Worm (Caenorhabditis elegans): ENCODE measurements around the gene C17F4.11.

The C17F4.11 gene

ce11 chrII:3259254-3259653, 22.0 kb downstream of the C17F4.11 start, which contains the start of gene gcy-19:
Gene gcy-19, minus strand, starts transcription at chrII:3259354.
- TF ChIP-seq F10E7.11 (tag; optimal IDR thresholded peaks at IDR 0.05) (no peak), mcd-1 (GFP tag; IDR thresholded peaks at IDR 0.05) (no peak), madf-3 (GFP tag; IDR thresholded peaks at IDR 0.05) (no peak)

- TF ChIP-seq rpc-1 (optimal IDR thresholded peaks at IDR 0.05) (no peak), rpc-1 (tag; optimal IDR thresholded peaks at IDR 0.05) (peak; percentile 33), xnd-1 (tag; optimal IDR thresholded peaks at IDR 0.05) (no peak)
Observed at ce11 chrII:3262504-3262903, 25.2 kb downstream of the C17F4.11 start, which contains the start of gene F02E11.2. Gene F02E11.2, plus strand, starts transcription at chrII:3262804.

ce11 chrII:3264704-3265103, 27.4 kb downstream of the C17F4.11 start:
- no peak for TF ChIP-seq madf-6 (GFP tag; IDR thresholded peaks at IDR 0.05)
- no peak for TF ChIP-seq rcor-1 (GFP tag; IDR thresholded peaks at IDR 0.05)
- TF ChIP-seq rpc-1 (optimal IDR thresholded peaks at IDR 0.05) = no peak
- peak; percentile 58 for TF ChIP-seq rpc-1 (tag; optimal IDR thresholded peaks at IDR 0.05)
- no peak for TF ChIP-seq ztf-26 (tag; optimal IDR thresholded peaks at IDR 0.05)
- peak; percentile 44 for TF ChIP-seq B0261.1 (tag; optimal IDR thresholded peaks at IDR 0.05)
- TF ChIP-seq chd-7 (tag; optimal IDR thresholded peaks at IDR 0.05) = no peak
- TF ChIP-seq ztf-6 (GFP tag; IDR thresholded peaks at IDR 0.05) = no peak
- TF ChIP-seq tbp1 (GFP tag; optimal IDR thresholded peaks at IDR 0.05) = peak; percentile 67

- TF ChIP-seq zim-3 (tag; optimal IDR thresholded peaks at IDR 0.05) (no peak), F57A8.1 (GFP tag; optimal IDR thresholded peaks at IDR 0.05) (no peak), F52B5.7 (tag; optimal IDR thresholded peaks at IDR 0.05) (no peak), fkh-3 (tag; optimal IDR thresholded peaks at IDR 0.05) (no peak), nhr-120 (GFP tag; IDR thresholded peaks at IDR 0.05) (no peak), C06A6.2 (GFP tag; conservative IDR thresholded peaks at IDR 0.05) (no peak), gei-17 (GFP tag; optimal IDR thresholded peaks at IDR 0.05) (no peak), K11D2.4 (GFP tag; IDR thresholded peaks at IDR 0.05) (no peak), bed-1 (GFP tag; IDR thresholded peaks at IDR 0.05) (no peak), sea-2 (GFP tag; IDR thresholded peaks at IDR 0.05) (no peak), F22D6.2 (tag; optimal IDR thresholded peaks at IDR 0.05) (no peak), nfya-1 (tag; optimal IDR thresholded peaks at IDR 0.05; ENCODE audit: borderline replicate concordance, insufficient read depth) (no peak), B0336.3 (GFP tag; IDR thresholded peaks at IDR 0.05) (no peak)
Observed at ce11 chrII:3267365-3267764, 30.1 kb downstream of the C17F4.11 start, which contains the start of gene F02E11.7. Gene F02E11.7, plus strand, starts transcription at chrII:3267665.

- no peak for TF ChIP-seq lsy-27 (tag; optimal IDR thresholded peaks at IDR 0.05; ENCODE audit: borderline replicate concordance, insufficient read depth)
- TF ChIP-seq tbp1 (GFP tag; optimal IDR thresholded peaks at IDR 0.05) = peak; percentile 95
- 0 out of 2 replicates have a peak, but pooled peaks have one; percentile 32 for TF ChIP-seq ceh-100 (GFP tag; IDR thresholded peaks at IDR 0.05)
- TF ChIP-seq F55B11.4 (tag; optimal IDR thresholded peaks at IDR 0.05; ENCODE audit: borderline replicate concordance, insufficient read depth) = no peak
- TF ChIP-seq him-1 (tag; optimal IDR thresholded peaks at IDR 0.05) = peak; percentile 63
- TF ChIP-seq B0261.1 (tag; optimal IDR thresholded peaks at IDR 0.05) = peak; percentile 80
- 0 out of 2 replicates have a peak, but pooled peaks have one; percentile 31 for TF ChIP-seq dox-1 (GFP tag; IDR thresholded peaks at IDR 0.05)
- peak; percentile 80; the same call in 1 of the 2 replicates for TF ChIP-seq lin-26 (GFP tag; IDR thresholded peaks at IDR 0.05)
- TF ChIP-seq ztf-25 (GFP tag; IDR thresholded peaks at IDR 0.05) = 0 out of 2 replicates have a peak, but pooled peaks have one; percentile 38
- no peak for TF ChIP-seq aptf-3 (GFP tag; IDR thresholded peaks at IDR 0.05)
- no peak for TF ChIP-seq ceh-79 (tag; optimal IDR thresholded peaks at IDR 0.05)
- TF ChIP-seq rpc-1 (optimal IDR thresholded peaks at IDR 0.05) = peak; percentile 65
- peak; percentile 78 for TF ChIP-seq rpc-1 (tag; optimal IDR thresholded peaks at IDR 0.05)
- peak; percentile 24 for TF ChIP-seq lsl-1 (GFP tag; optimal IDR thresholded peaks at IDR 0.05)
- no peak for TF ChIP-seq nfya-1 (tag; optimal IDR thresholded peaks at IDR 0.05; ENCODE audit: borderline replicate concordance, insufficient read depth)
- TF ChIP-seq die-1 (tag; optimal IDR thresholded peaks at IDR 0.05) = peak; percentile 47
- TF ChIP-seq snpc-4 (GFP tag; optimal IDR thresholded peaks at IDR 0.05) = no peak
- TF ChIP-seq snpc-4 (tag; optimal IDR thresholded peaks at IDR 0.05) = peak in 1 of 4 experiments; percentile 37
- peak; percentile 14 for TF ChIP-seq chd-7 (tag; optimal IDR thresholded peaks at IDR 0.05)
- TF ChIP-seq cebp-1 (GFP tag; IDR thresholded peaks at IDR 0.05) = no peak
- no peak for TF ChIP-seq cebp-1 (tag; optimal IDR thresholded peaks at IDR 0.05)
- peak; percentile 32 for TF ChIP-seq attf-5 (GFP tag; optimal IDR thresholded peaks at IDR 0.05)
Observed at ce11 chrII:3267815-3268214, 30.5 kb downstream of the C17F4.11 start.
